Fruit fly (Drosophila melanogaster): Measurements from ENCODE around the gene CG14668.

CG14668 gene

dm6 chr3R:5387564-5387963 is at the start of gene CG14668:
TSS of gene CG14668 (minus strand) at chr3R:5387664.
- TF ChIP-seq CG6854 (GFP tag; optimal IDR thresholded peaks at IDR 0.05) = no peak
- no peak for TF ChIP-seq Blimp-1 (GFP tag; optimal IDR thresholded peaks at IDR 0.05)
- no peak for TF ChIP-seq CG10631 (GFP tag; optimal IDR thresholded peaks at IDR 0.05)
- TF ChIP-seq CG9139 (GFP tag; optimal IDR thresholded peaks at IDR 0.05) = no peak
- TF ChIP-seq CG15336 (GFP tag; IDR thresholded peaks at IDR 0.05) = no peak
- no peak for TF ChIP-seq dsx (GFP tag; optimal IDR thresholded peaks at IDR 0.05; ENCODE audit: poor library complexity, severe bottlenecking)
- TF ChIP-seq CG7368 (GFP tag; optimal IDR thresholded peaks at IDR 0.05) = no peak
- TF ChIP-seq Gug (GFP tag; IDR thresholded peaks at IDR 0.05) = no peak
- no peak for TF ChIP-seq topi (GFP tag; optimal IDR thresholded peaks at IDR 0.05)
- TF ChIP-seq OdsH (GFP tag; optimal IDR thresholded peaks at IDR 0.05) = no peak
- TF ChIP-seq CG6276 (GFP tag; optimal IDR thresholded peaks at IDR 0.05) = no peak
- no peak for TF ChIP-seq Sox14 (GFP tag; optimal IDR thresholded peaks at IDR 0.05)
- TF ChIP-seq pdm3 (GFP tag; optimal IDR thresholded peaks at IDR 0.05) = no peak

DNA sequence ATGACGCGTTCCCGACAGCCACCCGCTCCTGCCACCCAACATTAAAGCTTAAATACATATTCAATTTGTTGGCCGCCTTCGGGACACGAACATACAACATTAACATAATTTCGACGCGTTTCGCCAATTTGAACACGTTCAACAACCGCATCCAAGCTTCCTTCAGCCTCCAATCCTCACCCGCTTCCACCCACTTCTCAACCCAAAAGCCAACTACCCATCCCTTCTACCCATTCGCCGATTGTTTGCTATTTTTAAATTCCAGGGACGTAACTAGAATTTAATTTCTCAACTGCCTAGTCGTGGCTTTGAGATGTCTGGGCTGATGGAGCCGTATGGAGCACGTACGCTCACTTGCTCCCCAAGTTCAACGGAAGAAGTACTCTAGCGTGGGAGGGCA is 42.3 kb upstream of the CG14668 start:
- no peak for TF ChIP-seq Met (GFP tag; optimal IDR thresholded peaks at IDR 0.05)
- no peak for TF ChIP-seq spab (GFP tag; optimal IDR thresholded peaks at IDR 0.05)
- no peak for TF ChIP-seq esn (GFP tag; optimal IDR thresholded peaks at IDR 0.05)
- no peak for TF ChIP-seq topi (GFP tag; optimal IDR thresholded peaks at IDR 0.05)
- no peak for TF ChIP-seq CG9139 (GFP tag; optimal IDR thresholded peaks at IDR 0.05)
- no peak for TF ChIP-seq Ets21C (GFP tag; optimal IDR thresholded peaks at IDR 0.05)
- TF ChIP-seq CG34406 (GFP tag; optimal IDR thresholded peaks at IDR 0.05) = no peak
- TF ChIP-seq CG32006 (GFP tag; optimal IDR thresholded peaks at IDR 0.05) = no peak
- TF ChIP-seq CG6163 (GFP tag; IDR thresholded peaks at IDR 0.05) = no peak
- TF ChIP-seq Smox (GFP tag; optimal IDR thresholded peaks at IDR 0.05) = no peak
- TF ChIP-seq acj6 (GFP tag; optimal IDR thresholded peaks at IDR 0.05) = no peak
- no peak for TF ChIP-seq Hr4 (GFP tag; optimal IDR thresholded peaks at IDR 0.05)
- no peak for TF ChIP-seq dsx (GFP tag; optimal IDR thresholded peaks at IDR 0.05; ENCODE audit: poor library complexity, severe bottlenecking)
- no peak for TF ChIP-seq CG8319 (GFP tag; optimal IDR thresholded peaks at IDR 0.05)
- no peak for TF ChIP-seq Blimp-1 (GFP tag; optimal IDR thresholded peaks at IDR 0.05)
- TF ChIP-seq Gug (GFP tag; IDR thresholded peaks at IDR 0.05) = no peak
- TF ChIP-seq net (GFP tag; optimal IDR thresholded peaks at IDR 0.05) = no peak
- no peak for TF ChIP-seq CG8119 (GFP tag; IDR thresholded peaks at IDR 0.05)
- no peak for TF ChIP-seq dac (GFP tag; optimal IDR thresholded peaks at IDR 0.05)
- no peak for TF ChIP-seq Eip75B (GFP tag; optimal IDR thresholded peaks at IDR 0.05)

DNA sequence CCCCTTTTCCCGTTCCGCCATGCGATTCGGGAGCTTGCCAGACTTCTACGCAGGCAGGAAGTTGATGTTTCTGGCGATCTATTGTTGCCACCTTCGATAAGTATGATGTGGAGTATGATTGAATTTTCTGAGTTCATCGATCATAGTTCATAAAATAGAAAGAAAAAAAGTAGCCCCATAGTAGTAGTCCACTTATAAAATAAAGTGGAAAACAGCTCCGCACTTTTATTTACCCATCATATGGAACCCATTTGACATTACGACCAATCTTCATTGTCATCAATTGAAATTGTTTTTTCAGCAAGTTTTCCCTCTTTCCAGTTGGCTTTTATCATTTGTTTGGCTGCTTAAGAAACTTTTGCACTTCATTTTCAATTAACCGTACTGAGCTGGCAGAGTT is 39.7 kb upstream of the CG14668 start, which contains the start of gene CG12147:
Gene CG12147, minus strand, starts transcription at position 101 of the 400 bp plus-strand sequence.
- no peak for TF ChIP-seq CG11294 (GFP tag; IDR thresholded peaks at IDR 0.05)
- no peak for TF ChIP-seq CG6808 (GFP tag; optimal IDR thresholded peaks at IDR 0.05)
- no peak for TF ChIP-seq CG6792 (GFP tag; optimal IDR thresholded peaks at IDR 0.05)
- TF ChIP-seq spab (GFP tag; optimal IDR thresholded peaks at IDR 0.05) = no peak
- TF ChIP-seq net (GFP tag; optimal IDR thresholded peaks at IDR 0.05) = no peak

DNA sequence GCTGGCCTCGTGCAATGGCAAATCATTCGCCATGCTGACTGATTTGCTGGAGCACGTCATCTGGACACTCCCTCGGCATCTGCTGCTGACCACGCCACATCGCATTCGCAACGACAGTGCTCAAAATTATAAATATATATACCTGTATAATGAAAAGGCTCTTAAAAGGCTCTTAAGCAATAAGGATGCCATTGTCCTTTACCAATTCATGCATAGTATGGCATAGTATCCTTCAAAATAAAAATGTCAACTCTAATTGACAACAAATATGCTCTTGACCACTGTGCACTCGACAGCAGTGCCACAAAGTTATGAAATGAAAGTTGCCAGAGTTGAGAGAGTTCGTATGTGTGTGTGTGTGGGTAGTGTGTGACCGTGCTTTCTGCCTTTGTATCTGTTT is 34.7 kb upstream of the CG14668 start:
- TF ChIP-seq Sox102F (GFP tag; optimal IDR thresholded peaks at IDR 0.05) = peak; percentile 20
- TF ChIP-seq CG15336 (GFP tag; IDR thresholded peaks at IDR 0.05) = peak; percentile 48
- TF ChIP-seq CG4318 (GFP tag; optimal IDR thresholded peaks at IDR 0.05) = peak; percentile 26
- TF ChIP-seq eg (GFP tag; IDR thresholded peaks at IDR 0.05) = peak; percentile 56; the same call in 1 of the 3 replicates
- no peak for TF ChIP-seq spab (GFP tag; optimal IDR thresholded peaks at IDR 0.05)
- TF ChIP-seq CG8119 (GFP tag; IDR thresholded peaks at IDR 0.05) = peak; percentile 51; the same call in 1 of the 3 replicates
- TF ChIP-seq net (GFP tag; optimal IDR thresholded peaks at IDR 0.05) = no peak
- TF ChIP-seq dac (GFP tag; optimal IDR thresholded peaks at IDR 0.05) = no peak
- TF ChIP-seq fd85E (GFP tag; optimal IDR thresholded peaks at IDR 0.05) = no peak
- TF ChIP-seq CG34406 (GFP tag; optimal IDR thresholded peaks at IDR 0.05) = peak; percentile 8
- TF ChIP-seq Ets96B (tag; optimal IDR thresholded peaks at IDR 0.05) = no peak
- no peak for TF ChIP-seq CG7368 (GFP tag; optimal IDR thresholded peaks at IDR 0.05)
- peak; percentile 31 for TF ChIP-seq CG6276 (GFP tag; optimal IDR thresholded peaks at IDR 0.05)
- peak; percentile 56 for TF ChIP-seq topi (GFP tag; optimal IDR thresholded peaks at IDR 0.05)
- no peak for TF ChIP-seq fd59A (GFP tag; optimal IDR thresholded peaks at IDR 0.05)
- no peak for TF ChIP-seq salr (GFP tag; optimal IDR thresholded peaks at IDR 0.05)
- TF ChIP-seq pdm3 (GFP tag; optimal IDR thresholded peaks at IDR 0.05) = peak; percentile 31
- no peak for TF ChIP-seq Hr39 (GFP tag; optimal IDR thresholded peaks at IDR 0.05)
- no peak for TF ChIP-seq Eip93F (GFP tag; optimal IDR thresholded peaks at IDR 0.05)
- no peak for TF ChIP-seq CG11762 (GFP tag; optimal IDR thresholded peaks at IDR 0.05; ENCODE audit: insufficient read depth)
- no peak for TF ChIP-seq Gug (GFP tag; IDR thresholded peaks at IDR 0.05)
- no peak for TF ChIP-seq svp (GFP tag)
- TF ChIP-seq dsx (GFP tag; optimal IDR thresholded peaks at IDR 0.05; ENCODE audit: poor library complexity, severe bottlenecking) = peak; percentile 15
- no peak for TF ChIP-seq CG16779 (tag; optimal IDR thresholded peaks at IDR 0.05)
- TF ChIP-seq CG9139 (GFP tag; optimal IDR thresholded peaks at IDR 0.05) = no peak
- no peak for TF ChIP-seq Sox14 (GFP tag; optimal IDR thresholded peaks at IDR 0.05)
- TF ChIP-seq achi (GFP tag; optimal IDR thresholded peaks at IDR 0.05) = peak; percentile 26

All from whole organism, prepupa.